Worm (Caenorhabditis elegans) whole organism, L3 larva: Measurements from ENCODE around the gene ZC317.6.
"Not testable (repeated sequence)": the region's sequence is repeated elsewhere in the genome, so short reads cannot be mapped to it uniquely, and the experiment has no call there.

Source experiments
- R02D3.7 ChIP-seq: fragments of 150-350 bp; optimal IDR thresholded peaks from 2 replicates; lab custom pipeline; 2014; ENCODE audit warnings: missing biosample characterization, missing genetic modification characterization
- aly-2 ChIP-seq: fragments of 150-350 bp; optimal IDR thresholded peaks from 2 replicates; lab custom pipeline; 2014; ENCODE audit warnings: missing biosample characterization, missing genetic modification characterization
- ama-1 ChIP-seq: fragments of 150-350 bp; optimal IDR thresholded peaks from 2 replicates; lab custom pipeline; 2018
- ceh-28 ChIP-seq: fragments of 150-350 bp; optimal IDR thresholded peaks from 2 replicates; lab custom pipeline; 2014; ENCODE audit warnings: missing biosample characterization, missing genetic modification reagents, missing genetic modification characterization
- ceh-82 ChIP-seq: fragments of 150-350 bp; optimal IDR thresholded peaks from 2 replicates; lab custom pipeline; 2014; ENCODE audit warnings: missing biosample characterization, missing genetic modification characterization
- daf-12 ChIP-seq: fragments of 150-350 bp; optimal IDR thresholded peaks from 2 replicates; lab custom pipeline; 2014; ENCODE audit warnings: missing biosample characterization, missing genetic modification reagents, missing genetic modification characterization
- egl-27 ChIP-seq: sonication (generic microtip); optimal IDR thresholded peaks from 4 replicates; lab custom pipeline; 2017; ENCODE audit warnings: missing biosample characterization, missing genetic modification reagents, missing genetic modification characterization
- egl-5 ChIP-seq: fragments of 150-350 bp; optimal IDR thresholded peaks from 2 replicates; lab custom pipeline; 2017; ENCODE audit warnings: missing biosample characterization, missing genetic modification reagents, missing genetic modification characterization, inconsistent platforms
- elt-1 ChIP-seq: fragments of 150-350 bp; optimal IDR thresholded peaks from 2 replicates; lab custom pipeline; 2014; ENCODE audit warnings: missing biosample characterization, missing genetic modification characterization
- elt-2 ChIP-seq: sonication (generic microtip); optimal IDR thresholded peaks from 2 replicates; lab custom pipeline; 2016; ENCODE audit warnings: missing genetic modification reagents, mild to moderate bottlenecking, missing genetic modification characterization, missing compliant biosample characterization
- eor-1 ChIP-seq, 2 experiments: fragments of 150-350 bp; optimal IDR thresholded peaks; 2 replicates each; lab custom pipeline; 2014 to 2018; ENCODE audit warnings: missing biosample characterization in 2 of 2, missing genetic modification characterization in 2 of 2
- fkh-10 ChIP-seq: sonication (generic microtip); optimal IDR thresholded peaks from 2 replicates; lab custom pipeline; 2017; ENCODE audit warnings: missing biosample characterization, missing genetic modification reagents, missing genetic modification characterization
- fkh-2 ChIP-seq: fragments of 150-350 bp; optimal IDR thresholded peaks from 2 replicates; lab custom pipeline; 2014; ENCODE audit warnings: missing biosample characterization, missing genetic modification reagents, missing genetic modification characterization
- fos-1 ChIP-seq: fragments of 150-350 bp; optimal IDR thresholded peaks from 2 replicates; lab custom pipeline; 2014; ENCODE audit warnings: missing biosample characterization, missing genetic modification characterization
- hmg-11 ChIP-seq: sonication (generic microtip); optimal IDR thresholded peaks from 2 replicates; lab custom pipeline; 2016; ENCODE audit warnings: missing genetic modification characterization, missing compliant biosample characterization
- jun-1 ChIP-seq: fragments of 150-350 bp; optimal IDR thresholded peaks from 2 replicates; lab custom pipeline; 2014; ENCODE audit warnings: missing biosample characterization, missing genetic modification reagents, missing genetic modification characterization
- lsy-12 ChIP-seq: sonication (generic microtip); optimal IDR thresholded peaks from 2 replicates; lab custom pipeline; 2016; ENCODE audit warnings: mild to moderate bottlenecking, missing genetic modification characterization, missing compliant biosample characterization
- mml-1 ChIP-seq: fragments of 150-350 bp; sonication (generic microtip); optimal IDR thresholded peaks from 3 replicates; lab custom pipeline; 2014; ENCODE audit warnings: missing biosample characterization, missing genetic modification characterization
- nfya-1 ChIP-seq: sonication (generic microtip); optimal IDR thresholded peaks from 2 replicates; lab custom pipeline; 2017; ENCODE audit warnings: missing genetic modification characterization, mild to moderate bottlenecking, missing compliant biosample characterization, antibody characterized with exemption, moderate library complexity; ENCODE audit not compliant: insufficient read depth
- nhr-12 ChIP-seq: fragments of 150-350 bp; optimal IDR thresholded peaks from 2 replicates; lab custom pipeline; 2014; ENCODE audit warnings: missing biosample characterization, missing genetic modification characterization
- nhr-23 ChIP-seq: fragments of 150-350 bp; optimal IDR thresholded peaks from 2 replicates; lab custom pipeline; 2014; ENCODE audit warnings: missing biosample characterization, missing genetic modification reagents, missing genetic modification characterization
- nhr-25 ChIP-seq: sonication (generic microtip); optimal IDR thresholded peaks from 2 replicates; lab custom pipeline; 2017; ENCODE audit warnings: missing biosample characterization, missing genetic modification characterization
- nhr-28 ChIP-seq: fragments of 150-350 bp; optimal IDR thresholded peaks from 2 replicates; lab custom pipeline; 2014; ENCODE audit warnings: missing biosample characterization, missing genetic modification characterization
- nhr-43 ChIP-seq: sonication (generic microtip); optimal IDR thresholded peaks from 2 replicates; lab custom pipeline; 2016; ENCODE audit warnings: mild to moderate bottlenecking, missing genetic modification characterization, missing compliant biosample characterization; ENCODE audit not compliant: poor library complexity, severe bottlenecking
- nhr-67 ChIP-seq: fragments of 150-350 bp; optimal IDR thresholded peaks from 2 replicates; lab custom pipeline; 2014; ENCODE audit warnings: missing biosample characterization, missing genetic modification characterization
- nhr-76 ChIP-seq: fragments of 150-350 bp; sonication (generic microtip); optimal IDR thresholded peaks from 5 replicates; lab custom pipeline; 2014; ENCODE audit warnings: missing biosample characterization, missing genetic modification characterization
- nhr-77 ChIP-seq: fragments of 150-350 bp; optimal IDR thresholded peaks from 2 replicates; lab custom pipeline; 2014; ENCODE audit warnings: missing biosample characterization, missing genetic modification characterization
- pha-4 ChIP-seq: fragments of 150-350 bp; optimal IDR thresholded peaks from 2 replicates; lab custom pipeline; 2014; ENCODE audit warnings: missing biosample characterization, missing genetic modification reagents, missing genetic modification characterization
- pqm-1 ChIP-seq: fragments of 150-350 bp; optimal IDR thresholded peaks from 2 replicates; lab custom pipeline; 2017; ENCODE audit warnings: missing biosample characterization, missing genetic modification characterization, inconsistent platforms
- skn-1 ChIP-seq: fragments of 150-350 bp; optimal IDR thresholded peaks from 2 replicates; lab custom pipeline; 2014; ENCODE audit warnings: missing biosample characterization, missing genetic modification characterization
- snpc-4 ChIP-seq: fragments of 150-350 bp; optimal IDR thresholded peaks from 2 replicates; lab custom pipeline; 2014; ENCODE audit warnings: missing biosample characterization, missing genetic modification characterization
- unc-39 ChIP-seq: sonication (generic microtip); optimal IDR thresholded peaks from 4 replicates; lab custom pipeline; 2017; ENCODE audit warnings: missing biosample characterization, missing genetic modification characterization
- unc-62 ChIP-seq: fragments of 150-350 bp; sonication (generic microtip); optimal IDR thresholded peaks from 4 replicates; lab custom pipeline; 2014; ENCODE audit warnings: missing biosample characterization, missing genetic modification reagents, missing genetic modification characterization
- ztf-11 ChIP-seq: fragments of 150-350 bp; optimal IDR thresholded peaks from 2 replicates; lab custom pipeline; 2014; ENCODE audit warnings: missing biosample characterization, missing genetic modification characterization
- ztf-4 ChIP-seq: fragments of 150-350 bp; optimal IDR thresholded peaks from 2 replicates; lab custom pipeline; 2014; ENCODE audit warnings: missing biosample characterization, missing genetic modification characterization

ZC317.6 gene

ce11 chrV:5468489-5468888 lies at the start of gene ZC317.6:
TSS of gene ZC317.6 (minus strand) at chrV:5468589.
- TF ChIP-seq nhr-25, nfya-1, lsy-12 (tag; lab: Kevin White, UChicago): not testable (repeated sequence)

DNA sequence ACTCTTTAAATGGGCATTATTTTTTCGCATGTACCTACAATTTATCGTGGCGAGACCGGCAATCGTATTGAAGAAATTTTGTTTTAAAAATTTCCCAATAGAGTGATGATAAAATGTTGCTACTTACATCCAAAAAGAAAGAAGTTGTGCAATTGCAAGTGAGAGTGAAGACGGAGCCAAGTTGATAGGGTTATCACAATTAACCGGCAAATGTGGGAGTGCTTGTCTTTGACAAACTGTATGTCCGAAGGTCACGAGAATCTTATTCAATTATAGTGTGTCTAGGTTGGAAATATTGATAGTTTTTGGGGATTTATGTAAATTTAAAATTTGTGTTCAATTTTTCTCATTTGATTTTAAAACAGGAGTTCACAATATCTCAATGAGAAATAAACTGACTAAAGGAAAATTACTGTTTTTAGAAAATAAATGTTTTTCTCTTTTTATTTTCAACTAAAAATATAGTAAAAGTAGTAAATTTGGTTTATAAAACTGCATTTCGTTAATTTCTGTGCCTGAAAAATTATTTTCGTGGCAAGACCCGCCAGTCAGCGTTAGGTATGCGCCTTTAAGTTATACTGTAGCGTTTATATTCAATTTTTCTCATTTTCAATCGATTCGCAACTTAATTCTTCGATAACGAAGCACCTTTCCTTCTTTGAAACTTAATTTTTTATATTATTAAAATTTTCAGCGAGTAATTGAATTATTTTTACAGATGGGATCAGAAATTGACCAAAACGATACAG lies 45.4 kb upstream of the ZC317.6 start, which contains the start of the genes hpo-15 and mms-19:
Gene hpo-15, minus strand, starts transcription at position 201 of the 749 bp plus-strand sequence.
Gene mms-19, plus strand, starts transcription at position 719 of the 749 bp plus-strand sequence.
- TF ChIP-seq nhr-76 (tag; lab: Kevin White, UChicago) (no peak), elt-2 (tag; lab: Kevin White, UChicago) (peak; percentile 60), fkh-10 (GFP tag; lab: Kevin White, UChicago) (no peak), pqm-1 (peak; percentile 23), ama-1 (no peak), eor-1 (tag; optimal IDR thresholded peaks at IDR 0.05; lab: Kevin White, UChicago) (no peak), nhr-67 (no peak), unc-62 (GFP tag; lab: Kevin White, UChicago) (no peak)
- TF ChIP-seq, all 47 proteins: peak for 2

DNA sequence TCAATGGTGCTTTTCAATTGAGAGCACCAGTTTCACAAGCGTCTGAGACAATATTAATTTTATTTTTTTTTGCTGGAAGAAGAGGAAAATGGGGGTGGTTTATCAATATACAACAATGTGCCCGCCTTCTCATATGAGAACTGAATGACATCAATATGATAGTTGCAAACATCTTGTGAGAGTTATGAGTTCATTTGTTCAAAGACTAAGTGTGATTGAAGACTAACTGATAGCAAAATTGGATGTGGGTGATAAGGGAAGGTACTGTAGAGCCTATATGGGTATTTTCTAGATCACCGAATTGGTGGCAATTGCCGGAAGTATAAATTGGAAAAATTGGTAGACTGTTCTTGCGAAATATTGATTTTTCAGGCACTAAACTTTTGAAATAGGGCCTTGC lies 44.2 kb upstream of the ZC317.6 start:
- TF ChIP-seq nhr-43 (tag; lab: Kevin White, UChicago) = no peak
- peak; percentile 93 for TF ChIP-seq elt-2 (tag; lab: Kevin White, UChicago)
- no peak for TF ChIP-seq nhr-28 (tag; lab: Kevin White, UChicago)
- no peak for TF ChIP-seq nhr-67
- TF ChIP-seq mml-1 (tag; lab: Kevin White, UChicago) = no peak
- TF ChIP-seq nhr-23 (tag; lab: Kevin White, UChicago) = no peak
- TF ChIP-seq ztf-11 (tag; lab: Kevin White, UChicago) = no peak
- TF ChIP-seq pqm-1 = peak; percentile 95
- TF ChIP-seq elt-1 (tag; lab: Kevin White, UChicago) = no peak
- no peak for TF ChIP-seq daf-12 (tag; lab: Kevin White, UChicago)
- TF ChIP-seq ceh-28 (tag; lab: Kevin White, UChicago) = peak; percentile 4
- TF ChIP-seq ama-1 = no peak
- TF ChIP-seq jun-1 (tag; lab: Kevin White, UChicago) = peak; percentile 58

ce11 chrV:5511720-5512119 lies 43.3 kb upstream of the ZC317.6 start:
- TF ChIP-seq egl-5 (tag; lab: Kevin White, UChicago) (no peak), jun-1 (tag; lab: Kevin White, UChicago) (peak; percentile 0), pha-4 (peak; percentile 9), pqm-1 (peak; percentile 81), snpc-4 (tag; lab: Kevin White, UChicago) (no peak), fkh-10 (GFP tag; lab: Kevin White, UChicago) (no peak), elt-2 (tag; lab: Kevin White, UChicago) (peak; percentile 64), nfya-1 (tag; lab: Kevin White, UChicago) (no peak)
- TF ChIP-seq, all 47 proteins: peak for 4

DNA sequence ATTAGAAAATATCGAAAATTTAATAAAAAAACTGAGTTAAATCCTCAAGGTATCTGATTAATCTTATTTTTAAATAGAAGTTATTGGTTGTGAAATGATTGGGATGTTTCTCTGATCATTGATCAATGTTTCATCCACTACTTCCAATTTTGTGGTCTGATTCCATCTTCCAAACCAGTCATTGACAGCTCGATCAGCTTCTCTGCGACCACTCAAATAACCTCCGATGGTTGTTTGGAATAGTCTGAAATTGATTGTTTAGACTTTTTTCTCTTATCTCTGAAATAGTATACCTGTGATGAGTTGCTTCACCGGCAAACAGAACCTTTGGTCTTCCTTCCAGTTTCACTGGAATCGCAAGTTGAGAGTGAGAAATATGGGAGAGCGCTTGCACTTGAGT lies 41.6 kb upstream of the ZC317.6 start:
- TF ChIP-seq ceh-82 (tag; lab: Kevin White, UChicago) (no peak), unc-62 (GFP tag; lab: Kevin White, UChicago) (no peak), pha-4 (no peak), hmg-11 (tag; lab: Kevin White, UChicago) (no peak), lsy-12 (tag; lab: Kevin White, UChicago) (no peak), skn-1 (tag; lab: Kevin White, UChicago) (no peak), nhr-28 (tag; lab: Kevin White, UChicago) (no peak), pqm-1 (peak; percentile 3), R02D3.7 (tag; lab: Kevin White, UChicago) (no peak), nhr-25 (tag; lab: Kevin White, UChicago) (no peak), mml-1 (tag; lab: Kevin White, UChicago) (no peak), ama-1 (peak; percentile 47), ztf-4 (tag; lab: Kevin White, UChicago) (no peak), nhr-77 (tag; lab: Kevin White, UChicago) (no peak), egl-27 (tag; lab: Kevin White, UChicago) (no peak), fos-1 (tag; lab: Kevin White, UChicago) (no peak), fkh-2 (tag; lab: Kevin White, UChicago) (no peak), nhr-12 (tag; lab: Kevin White, UChicago) (no peak), elt-2 (tag; lab: Kevin White, UChicago) (peak; percentile 15), nfya-1 (tag; lab: Kevin White, UChicago) (no peak), nhr-43 (tag; lab: Kevin White, UChicago) (no peak), unc-39 (no peak), aly-2 (tag; lab: Kevin White, UChicago) (no peak)
